1 fruit fly cellular context compared by ENCODE assay signal in the genomic region with DNA sequence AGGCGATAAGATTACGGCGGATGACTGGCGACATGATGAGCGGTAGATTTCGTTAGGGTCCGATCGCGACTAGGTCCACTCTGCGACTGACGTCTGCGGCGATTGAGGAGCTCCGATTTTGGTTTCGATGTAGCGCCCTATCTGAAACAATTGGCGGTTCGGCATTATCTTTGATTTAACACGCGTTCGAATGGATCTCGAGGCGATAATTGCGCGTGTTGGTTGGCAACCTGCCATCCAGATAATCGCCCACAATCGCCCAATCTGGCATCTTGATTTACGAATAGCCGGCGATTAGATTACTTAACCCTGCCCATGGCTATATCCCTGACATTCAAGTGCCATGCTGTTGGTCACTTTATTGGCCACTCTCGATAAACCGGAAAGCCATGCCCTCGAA.
A peak's percentile ranks its signal among the peaks of the same experiment; 100 is the strongest.
TF ChIP-seq lines count a peak whose summit lies in the region.

No protein-coding gene starts in this region.

TF ChIP-seq in whole organism, embryonic, 481 proteins besides CTCF, POLR2A, EP300 and RAD21 (continued from another document):
- TF ChIP-seq lov (optimal IDR thresholded peaks at IDR 0.05; lab: Kevin White, UChicago) = no peak
- TF ChIP-seq lov (GFP tag; IDR thresholded peaks at IDR 0.05; lab: Robert Waterston, UW) = no peak
- no peak for TF ChIP-seq CG10267 (tag; optimal IDR thresholded peaks at IDR 0.05; lab: Kevin White, UChicago)
- no peak for TF ChIP-seq knrl (GFP tag; IDR thresholded peaks at IDR 0.05; lab: Robert Waterston, UW; ENCODE audit: partially characterized antibody)
- no peak for TF ChIP-seq CG14860 (GFP tag; IDR thresholded peaks at IDR 0.05; lab: Robert Waterston, UW; ENCODE audit: partially characterized antibody)
- no peak for TF ChIP-seq luna (GFP tag; optimal IDR thresholded peaks at IDR 0.05; lab: Kevin White, UChicago)
- TF ChIP-seq ftz-f1 (GFP tag; optimal IDR thresholded peaks at IDR 0.05; lab: Kevin White, UChicago) = peak; percentile 56
- 0 out of 3 replicates have a peak, but pooled peaks have one; percentile 5 for TF ChIP-seq dysf (GFP tag; IDR thresholded peaks at IDR 0.05; lab: Robert Waterston, UW)
- TF ChIP-seq z (GFP tag; IDR thresholded peaks at IDR 0.05; lab: Robert Waterston, UW) = no peak
- TF ChIP-seq ato (GFP tag; IDR thresholded peaks at IDR 0.05; lab: Robert Waterston, UW; ENCODE audit: partially characterized antibody) = no peak
- TF ChIP-seq lab (GFP tag; optimal IDR thresholded peaks at IDR 0.05; lab: Kevin White, UChicago) = peak; percentile 11
- peak; percentile 88 for TF ChIP-seq GATAe (GFP tag; conservative IDR thresholded peaks at IDR 0.05; lab: Robert Waterston, UW)
- TF ChIP-seq Adf1 (GFP tag; IDR thresholded peaks at IDR 0.05; lab: Robert Waterston, UW) = no peak; the same call in 1 of the 2 replicates
- TF ChIP-seq Spps (tag; optimal IDR thresholded peaks at IDR 0.05; lab: Kevin White, UChicago) = no peak
- no peak for TF ChIP-seq ap (GFP tag; IDR thresholded peaks at IDR 0.05; lab: Robert Waterston, UW)
- TF ChIP-seq Hmr (GFP tag; optimal IDR thresholded peaks at IDR 0.05; lab: Kevin White, UChicago) = peak; percentile 12
- TF ChIP-seq mirr (GFP tag; optimal IDR thresholded peaks at IDR 0.05; lab: Kevin White, UChicago) = peak; percentile 86
- TF ChIP-seq CG10543 (GFP tag; optimal IDR thresholded peaks at IDR 0.05; lab: Kevin White, UChicago) = peak; percentile 53
- no peak for TF ChIP-seq Ptx1 (GFP tag; IDR thresholded peaks at IDR 0.05; lab: Robert Waterston, UW)
- no peak for TF ChIP-seq CG7839 (tag; optimal IDR thresholded peaks at IDR 0.05; lab: Kevin White, UChicago)
- no peak for TF ChIP-seq CG6175 (GFP tag; IDR thresholded peaks at IDR 0.05; lab: Robert Waterston, UW)
- peak; percentile 22 for TF ChIP-seq HmgZ (tag; optimal IDR thresholded peaks at IDR 0.05; lab: Kevin White, UChicago)
- TF ChIP-seq CG7987 (GFP tag; optimal IDR thresholded peaks at IDR 0.05; lab: Kevin White, UChicago) = peak; percentile 40
- TF ChIP-seq Hr3 (GFP tag; optimal IDR thresholded peaks at IDR 0.05; lab: Kevin White, UChicago) = no peak
- no peak for TF ChIP-seq sisA (GFP tag; IDR thresholded peaks at IDR 0.05; lab: Robert Waterston, UW)
- no peak for TF ChIP-seq zfh1 (GFP tag; IDR thresholded peaks at IDR 0.05; lab: Robert Waterston, UW)
- TF ChIP-seq insv (GFP tag; optimal IDR thresholded peaks at IDR 0.05; lab: Kevin White, UChicago) = no peak
- TF ChIP-seq Sox102F (GFP tag; optimal IDR thresholded peaks at IDR 0.05; lab: Kevin White, UChicago) = no peak
- peak; percentile 91 for TF ChIP-seq Hey (tag; optimal IDR thresholded peaks at IDR 0.05; lab: Kevin White, UChicago)
- TF ChIP-seq CG34376 (GFP tag; optimal IDR thresholded peaks at IDR 0.05; lab: Kevin White, UChicago) = peak; percentile 92
- TF ChIP-seq danr (GFP tag; IDR thresholded peaks at IDR 0.05; lab: Robert Waterston, UW) = no peak
- TF ChIP-seq CG18599 (GFP tag; optimal IDR thresholded peaks at IDR 0.05; lab: Kevin White, UChicago) = peak; percentile 56
- TF ChIP-seq Med (GFP tag; lab: Kevin White, UChicago) = peak; percentile 76
- TF ChIP-seq cwo (GFP tag; optimal IDR thresholded peaks at IDR 0.05; lab: Kevin White, UChicago) = peak; percentile 83
- TF ChIP-seq sens-2 (GFP tag; IDR thresholded peaks at IDR 0.05; lab: Robert Waterston, UW) = 0 out of 2 replicates have a peak, but pooled peaks have one; percentile 20
- peak; percentile 97 for TF ChIP-seq sug (tag; optimal IDR thresholded peaks at IDR 0.05; lab: Kevin White, UChicago)
- TF ChIP-seq Jarid2 (GFP tag; optimal IDR thresholded peaks at IDR 0.05; lab: Kevin White, UChicago) = peak; percentile 2
